Fruit fly (Drosophila melanogaster): ENCODE measurements around the gene CASK.

The CASK gene

DNA sequence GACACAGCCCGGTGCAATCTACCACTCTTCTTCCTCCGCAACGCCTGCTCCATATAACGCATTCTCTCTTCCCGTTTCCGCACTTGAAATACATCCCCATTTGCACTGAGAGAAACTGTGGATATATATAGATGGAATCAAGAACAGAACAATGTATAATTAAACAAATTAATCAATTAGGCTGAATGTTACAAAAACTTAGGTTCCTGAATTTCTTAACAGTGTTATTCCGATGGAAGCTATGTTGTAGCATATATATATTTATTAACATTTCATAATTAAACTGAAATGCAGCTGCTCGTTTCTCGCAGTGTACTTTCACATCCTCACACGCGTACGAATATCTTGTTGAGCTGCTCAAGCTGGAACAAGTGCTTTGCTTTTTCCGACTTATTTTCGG is 37.0 kb upstream of the CASK start (continued):
- TF ChIP-seq CG17328 (GFP tag; IDR thresholded peaks at IDR 0.05) (peak; percentile 53; the same call in 1 of the 2 replicates), B-H2 (GFP tag; optimal IDR thresholded peaks at IDR 0.05) (no peak), lilli (GFP tag; optimal IDR thresholded peaks at IDR 0.05) (peak; percentile 51), cwo (GFP tag; optimal IDR thresholded peaks at IDR 0.05) (no peak), CG5245 (GFP tag; optimal IDR thresholded peaks at IDR 0.05) (peak; percentile 8), CG6683 (GFP tag; optimal IDR thresholded peaks at IDR 0.05) (no peak), CG11723 (GFP tag; optimal IDR thresholded peaks at IDR 0.05) (peak; percentile 9), CG5953 (GFP tag; IDR thresholded peaks at IDR 0.05) (no peak), NK7.1 (GFP tag; optimal IDR thresholded peaks at IDR 0.05) (no peak), MTF-1 (GFP tag; optimal IDR thresholded peaks at IDR 0.05; ENCODE audit: borderline replicate concordance) (no peak), crp (GFP tag; optimal IDR thresholded peaks at IDR 0.05) (no peak), Vsx1 (GFP tag; optimal IDR thresholded peaks at IDR 0.05) (no peak), vfl (GFP tag; optimal IDR thresholded peaks at IDR 0.05) (no peak), Xrp1 (GFP tag; IDR thresholded peaks at IDR 0.05) (peak; percentile 76), CG2875 (GFP tag; optimal IDR thresholded peaks at IDR 0.05) (peak; percentile 16), Dfd (GFP tag; optimal IDR thresholded peaks at IDR 0.05) (no peak), CG7745 (tag; optimal IDR thresholded peaks at IDR 0.05) (no peak), Med (GFP tag) (peak; percentile 44), CG6791 (GFP tag; IDR thresholded peaks at IDR 0.05; ENCODE audit: partially characterized antibody) (no peak), vvl (GFP tag; IDR thresholded peaks at IDR 0.05) (peak; percentile 44; the same call in 1 of the 2 replicates), CG31224 (GFP tag; IDR thresholded peaks at IDR 0.05) (no peak), sr (GFP tag; IDR thresholded peaks at IDR 0.05) (no peak), jing (GFP tag; optimal IDR thresholded peaks at IDR 0.05) (peak; percentile 27), ewg (GFP tag; optimal IDR thresholded peaks at IDR 0.05) (peak; percentile 30), Antp (GFP tag; optimal IDR thresholded peaks at IDR 0.05) (peak; percentile 18), CG15073 (GFP tag; optimal IDR thresholded peaks at IDR 0.05) (peak; percentile 34), CG2116 (GFP tag; optimal IDR thresholded peaks at IDR 0.05) (peak; percentile 5), Elba2 (GFP tag; optimal IDR thresholded peaks at IDR 0.05) (no peak), CG1602 (GFP tag; optimal IDR thresholded peaks at IDR 0.05) (peak; percentile 32), Pdp1 (GFP tag; optimal IDR thresholded peaks at IDR 0.05) (peak; percentile 12 to 34), Ssrp (tag; optimal IDR thresholded peaks at IDR 0.05) (peak; percentile 63), pros (GFP tag; optimal IDR thresholded peaks at IDR 0.05) (no peak), otp (GFP tag; IDR thresholded peaks at IDR 0.05) (0 out of 3 replicates have a peak, but pooled peaks have one; percentile 35), CG10431 (GFP tag; optimal IDR thresholded peaks at IDR 0.05) (no peak), stwl (tag; optimal IDR thresholded peaks at IDR 0.05) (peak; percentile 14), CG11085 (GFP tag; IDR thresholded peaks at IDR 0.05) (no peak), CG17829 (tag; optimal IDR thresholded peaks at IDR 0.05) (peak; percentile 79), Atf6 (GFP tag; IDR thresholded peaks at IDR 0.05) (no peak), scrt (GFP tag; optimal IDR thresholded peaks at IDR 0.05) (no peak), Dbx (GFP tag; IDR thresholded peaks at IDR 0.05) (no peak), CG30403 (GFP tag; optimal IDR thresholded peaks at IDR 0.05) (peak; percentile 55), mirr (GFP tag; optimal IDR thresholded peaks at IDR 0.05) (no peak), dmrt99B (tag; optimal IDR thresholded peaks at IDR 0.05) (peak; percentile 52), CG34422 (GFP tag; IDR thresholded peaks at IDR 0.05) (0 out of 3 replicates have a peak, but pooled peaks have one; percentile 37), ind (GFP tag; optimal IDR thresholded peaks at IDR 0.05) (peak; percentile 1), dmrt11E (tag; optimal IDR thresholded peaks at IDR 0.05) (peak; percentile 85), CG14667 (GFP tag; IDR thresholded peaks at IDR 0.05) (no peak), gem (tag; optimal IDR thresholded peaks at IDR 0.05) (peak; percentile 77), CG7556 (GFP tag; optimal IDR thresholded peaks at IDR 0.05) (peak; percentile 30), CG2120 (GFP tag; optimal IDR thresholded peaks at IDR 0.05) (no peak)
